Worm (Caenorhabditis elegans): ENCODE results near the gene dhs-17.
A peak's percentile ranks its signal among the peaks of the same experiment; 100 is the strongest.

DNA sequence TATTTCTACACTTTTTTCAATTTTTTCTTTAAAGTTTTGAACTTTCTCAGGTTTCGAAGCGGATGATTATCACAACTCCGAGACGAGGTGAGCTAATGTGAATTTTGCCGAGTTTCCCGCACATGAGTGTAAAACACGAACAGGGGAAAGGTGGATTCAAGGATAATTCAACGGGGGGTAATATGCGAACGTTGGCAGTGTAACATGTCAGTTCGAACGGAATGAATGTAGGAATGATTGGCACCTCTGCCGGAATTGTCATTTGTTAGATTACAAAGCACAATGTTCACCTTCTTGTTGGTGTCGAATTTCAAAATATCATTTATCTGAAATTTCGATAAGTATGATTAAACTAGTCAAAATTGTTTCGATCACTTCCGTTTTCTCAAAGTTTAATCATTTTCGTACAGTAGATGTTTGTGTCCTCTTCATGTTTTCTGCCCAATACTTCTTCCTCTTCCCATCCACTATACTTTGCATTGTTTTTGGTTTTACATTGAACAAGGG lies 15.6 kb downstream of the dhs-17 start, which contains the start of gene picc-1:
- TF ChIP-seq ama-1 (optimal IDR thresholded peaks at IDR 0.05) = peak; percentile 84
- no peak for TF ChIP-seq ztf-11 (tag; optimal IDR thresholded peaks at IDR 0.05)
- TF ChIP-seq tbx-2 (tag; optimal IDR thresholded peaks at IDR 0.05) = no peak
- no peak for TF ChIP-seq nhr-11 (tag; optimal IDR thresholded peaks at IDR 0.05)
- no peak for TF ChIP-seq zag-1 (tag; optimal IDR thresholded peaks at IDR 0.05)
- TF ChIP-seq fkh-10 (GFP tag; optimal IDR thresholded peaks at IDR 0.05) = no peak
- no peak for TF ChIP-seq snpc-4 (tag; optimal IDR thresholded peaks at IDR 0.05)
- peak; percentile 61 for TF ChIP-seq nhr-43 (tag; optimal IDR thresholded peaks at IDR 0.05; ENCODE audit: poor library complexity, severe bottlenecking)
- no peak for TF ChIP-seq fos-1 (tag; optimal IDR thresholded peaks at IDR 0.05)
- no peak for TF ChIP-seq lin-39 (tag; optimal IDR thresholded peaks at IDR 0.05)
